Worm (Caenorhabditis elegans) whole organism, young adult: ENCODE data around the gene T14B4.8.
"Not testable (repeated sequence)": the region's sequence is repeated elsewhere in the genome, so short reads cannot be mapped to it uniquely, and the experiment has no call there.

Experiments
- rpc-1 ChIP-seq, 2 experiments: fragments of 150-350 bp in 1 of 2; sonication (generic microtip) in 1 of 2; optimal IDR thresholded peaks; 2 replicates each; lab custom pipeline; 2014 to 2018; ENCODE audit warnings: missing biosample characterization in 1 of 2, missing genetic modification characterization in 1 of 2, missing genetic modification reagents in 1 of 2, missing genotype in 1 of 2
- snpc-3.4 ChIP-seq: sonication (generic microtip); optimal IDR thresholded peaks from 2 replicates; lab custom pipeline; 2017; ENCODE audit warnings: missing genetic modification characterization, mild to moderate bottlenecking, missing compliant biosample characterization, antibody characterized with exemption, moderate library complexity, missing genotype, missing genetic modification reagents

DNA sequence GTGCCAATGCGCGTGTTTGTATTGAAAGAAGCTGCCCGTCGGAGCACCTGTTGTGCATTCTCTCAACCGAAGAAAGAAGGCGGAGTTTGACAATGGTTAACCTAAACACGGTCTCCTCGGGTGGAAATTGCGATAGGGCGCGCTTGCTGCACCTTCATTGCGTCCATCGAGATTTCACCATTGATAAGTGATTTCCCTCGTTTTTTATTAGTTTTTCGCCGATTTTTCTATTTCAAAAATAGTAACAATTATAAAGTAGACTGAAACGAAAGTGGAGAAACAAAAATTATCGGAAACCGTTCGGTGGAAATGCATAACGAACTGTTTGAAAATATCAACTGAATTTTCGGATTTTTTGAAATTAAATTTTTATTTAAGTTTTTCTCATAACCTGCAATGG is 45.9 kb upstream of the T14B4.8 start, which contains the start of gene agr-1:
- not testable (repeated sequence) for TF ChIP-seq snpc-3.4 (tag; lab: Kevin White, UChicago); rpc-1 (optimal IDR thresholded peaks at IDR 0.05; lab: Kevin White, UChicago); rpc-1 (tag; optimal IDR thresholded peaks at IDR 0.05; lab: Kevin White, UChicago)
